Worm (Caenorhabditis elegans) whole organism, L3 larva: ENCODE results near the gene T07G12.4.

ENCODE experiments used
- ZK546.5 ChIP-seq: sonication (generic microtip); optimal IDR thresholded peaks from 2 replicates; lab custom pipeline; 2017; ENCODE audit warnings: missing biosample characterization, missing genetic modification characterization
- ama-1 ChIP-seq: fragments of 150-350 bp; optimal IDR thresholded peaks from 2 replicates; lab custom pipeline; 2018
- ceh-9 ChIP-seq: sonication (generic microtip); optimal IDR thresholded peaks from 2 replicates; lab custom pipeline; 2018; ENCODE audit warnings: missing biosample characterization, missing genetic modification characterization
- elt-2 ChIP-seq: sonication (generic microtip); optimal IDR thresholded peaks from 2 replicates; lab custom pipeline; 2016; ENCODE audit warnings: missing genetic modification reagents, mild to moderate bottlenecking, missing genetic modification characterization, missing compliant biosample characterization
- elt-3 ChIP-seq, 3 experiments: fragments of 150-350 bp in 1 of 3; sonication (generic microtip) in 2 of 3; optimal IDR thresholded peaks; 2 replicates in 2 of 3; 4 replicates in 1 of 3; lab custom pipeline; 2014 to 2017; ENCODE audit warnings: missing biosample characterization in 3 of 3, missing genetic modification characterization in 3 of 3
- nhr-11 ChIP-seq: fragments of 150-350 bp; optimal IDR thresholded peaks from 2 replicates; lab custom pipeline; 2014; ENCODE audit warnings: missing biosample characterization, missing genetic modification characterization
- ztf-11 ChIP-seq: fragments of 150-350 bp; optimal IDR thresholded peaks from 2 replicates; lab custom pipeline; 2014; ENCODE audit warnings: missing biosample characterization, missing genetic modification characterization

- TF ChIP-seq ztf-11 = no peak
- TF ChIP-seq elt-2 (tag; lab: Kevin White, UChicago) = no peak
- TF ChIP-seq ZK546.5 (tag; lab: Kevin White, UChicago) = no peak
- TF ChIP-seq elt-3 (tag; optimal IDR thresholded peaks at IDR 0.05; lab: Kevin White, UChicago) = no peak
- no peak for TF ChIP-seq nhr-11 (tag; lab: Kevin White, UChicago)
- TF ChIP-seq ceh-9 (tag; lab: Kevin White, UChicago) = no peak
- no peak for TF ChIP-seq ama-1 (lab: Kevin White, UChicago)
Measured at ce11 chrIV:10570065-10570464, 31.6 kb upstream of the T07G12.4 start.
